Worm (Caenorhabditis elegans): ENCODE results near the gene C34B4.3.

ce11 chrV:13024499-13024898 is 46.5 kb downstream of the C34B4.3 start:
- TF ChIP-seq lin-13 (GFP tag; optimal IDR thresholded peaks at IDR 0.05) (no peak), nhr-11 (tag; optimal IDR thresholded peaks at IDR 0.05) (no peak), aly-2 (tag; optimal IDR thresholded peaks at IDR 0.05) (no peak), lin-11 (tag; optimal IDR thresholded peaks at IDR 0.05) (no peak), zag-1 (tag; optimal IDR thresholded peaks at IDR 0.05) (no peak), ztf-11 (tag; optimal IDR thresholded peaks at IDR 0.05) (no peak), lin-39 (tag; optimal IDR thresholded peaks at IDR 0.05) (no peak), R02D3.7 (tag; optimal IDR thresholded peaks at IDR 0.05) (no peak), nhr-25 (tag; optimal IDR thresholded peaks at IDR 0.05) (no peak), fos-1 (tag; optimal IDR thresholded peaks at IDR 0.05) (no peak), nhr-12 (tag; optimal IDR thresholded peaks at IDR 0.05) (no peak), egl-27 (tag; optimal IDR thresholded peaks at IDR 0.05) (no peak), ama-1 (optimal IDR thresholded peaks at IDR 0.05) (no peak), mdl-1 (tag; optimal IDR thresholded peaks at IDR 0.05) (no peak)

Data from whole organism, L2 larva.